Worm (Caenorhabditis elegans): Measurements from ENCODE around the gene fbxb-119.

- no peak for TF ChIP-seq nhr-11 (tag; optimal IDR thresholded peaks at IDR 0.05)
- no peak for TF ChIP-seq dpl-1 (GFP tag; optimal IDR thresholded peaks at IDR 0.05)
- no peak for TF ChIP-seq ama-1 (optimal IDR thresholded peaks at IDR 0.05)
- no peak for TF ChIP-seq ztf-7 (tag; optimal IDR thresholded peaks at IDR 0.05)
- no peak for TF ChIP-seq egl-27 (tag; optimal IDR thresholded peaks at IDR 0.05)
- no peak for TF ChIP-seq ztf-11 (tag; optimal IDR thresholded peaks at IDR 0.05)
- TF ChIP-seq nhr-28 (tag; optimal IDR thresholded peaks at IDR 0.05): no peak
- no peak for TF ChIP-seq ceh-82 (tag; optimal IDR thresholded peaks at IDR 0.05)
- TF ChIP-seq zag-1 (tag; optimal IDR thresholded peaks at IDR 0.05): no peak
These were observed at the start of gene fbxb-119 for ce11 chrV:18318312-18318711.
